Worm (Caenorhabditis elegans) whole organism, L2 larva: ENCODE data around the gene pals-20.

Experiments used
- ceh-82 ChIP-seq: fragments of 150-350 bp; optimal IDR thresholded peaks from 2 replicates; lab custom pipeline; 2014; ENCODE audit warnings: missing biosample characterization, missing genetic modification characterization
- elt-3 ChIP-seq: sonication (generic microtip); optimal IDR thresholded peaks from 2 replicates; lab custom pipeline; 2017; ENCODE audit warnings: missing biosample characterization, missing genetic modification characterization
- lin-13 ChIP-seq: fragments of 150-350 bp; optimal IDR thresholded peaks from 2 replicates; lab custom pipeline; 2014; ENCODE audit warnings: missing biosample characterization, missing genetic modification reagents, missing genetic modification characterization
- ztf-4 ChIP-seq: fragments of 150-350 bp; optimal IDR thresholded peaks from 2 replicates; lab custom pipeline; 2014; ENCODE audit warnings: missing biosample characterization, missing genetic modification characterization

DNA sequence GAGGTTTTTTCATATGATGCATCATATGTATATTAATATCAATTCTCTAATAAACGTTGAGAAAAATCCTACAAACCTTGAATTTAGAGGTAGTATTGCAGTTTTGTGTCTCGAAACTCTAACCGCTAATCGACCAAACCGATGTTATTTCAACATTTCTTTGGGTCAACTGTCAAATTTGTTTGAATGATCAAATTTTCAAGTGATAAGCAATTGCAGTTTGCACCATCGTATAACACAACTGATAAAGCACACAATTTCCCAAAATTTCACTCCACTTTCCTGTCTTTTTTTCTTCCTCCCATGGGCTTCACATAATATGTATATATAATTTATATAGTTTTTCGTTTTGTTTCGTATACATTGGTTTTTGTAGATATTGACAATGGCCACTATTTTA, 4.0 kb downstream of the pals-20 start, which contains the start of the genes fbxa-138 and Y82E9BR.5:
- TF ChIP-seq elt-3 (tag; lab: Kevin White, UChicago) (no peak), ztf-4 (tag; lab: Kevin White, UChicago) (no peak), ceh-82 (tag; lab: Kevin White, UChicago) (no peak), lin-13 (GFP tag; lab: Kevin White, UChicago) (no peak)
